Worm (Caenorhabditis elegans): ENCODE data around the gene ZK637.12.

The ZK637.12 gene

DNA sequence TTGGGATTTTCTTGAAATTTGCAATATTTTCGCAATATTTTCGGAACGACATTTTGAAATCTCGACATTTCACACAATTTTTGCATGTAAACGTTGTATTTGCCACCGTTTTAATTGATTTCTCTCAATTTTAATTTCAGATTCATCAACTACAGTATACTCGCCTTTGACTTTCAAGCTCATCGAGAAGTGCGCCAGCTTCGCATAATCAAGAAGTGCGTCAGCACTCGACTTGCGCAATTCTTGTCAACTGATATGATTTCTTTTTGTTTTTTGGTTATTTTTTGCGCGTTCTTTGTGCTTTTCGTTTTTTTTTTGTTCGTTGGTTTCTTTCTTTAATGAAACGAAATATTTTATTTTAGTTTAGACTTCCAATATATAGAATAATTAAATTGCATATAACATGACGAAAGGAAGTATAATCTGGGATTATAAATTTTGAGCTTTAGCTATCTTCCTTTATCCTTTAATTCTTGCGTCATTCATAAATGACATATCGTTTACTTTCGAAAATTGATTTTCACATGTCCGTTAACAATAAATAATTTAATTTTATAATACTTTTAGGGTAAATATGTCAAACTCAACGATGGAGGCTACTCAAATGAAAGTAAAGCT, 36.7 kb upstream of the ZK637.12 start, which contains the start of gene famh-136 (continued):
- TF ChIP-seq ama-1 (optimal IDR thresholded peaks at IDR 0.05) (no peak), ama-1 (GFP tag; optimal IDR thresholded peaks at IDR 0.05) (no peak), nhr-27 (tag; optimal IDR thresholded peaks at IDR 0.05) (no peak), Y53G8AR.9 (GFP tag; conservative IDR thresholded peaks at IDR 0.05) (peak; percentile 93), ceh-91 (GFP tag; IDR thresholded peaks at IDR 0.05) (peak; percentile 25; the same call in 1 of the 2 replicates), F57C9.4 (tag; optimal IDR thresholded peaks at IDR 0.05) (no peak), dox-1 (GFP tag; IDR thresholded peaks at IDR 0.05) (peak; percentile 85), tlf-1 (GFP tag; optimal IDR thresholded peaks at IDR 0.05) (peak; percentile 77), ceh-27 (GFP tag; optimal IDR thresholded peaks at IDR 0.05) (peak; percentile 20), let-607 (tag; optimal IDR thresholded peaks at IDR 0.05) (peak; percentile 39 to 76), somi-1 (GFP tag; optimal IDR thresholded peaks at IDR 0.05) (peak; percentile 66), rcor-1 (GFP tag; IDR thresholded peaks at IDR 0.05) (peak; percentile 72), K12H6.12 (tag; optimal IDR thresholded peaks at IDR 0.05) (peak; percentile 48), lin-35 (GFP tag; optimal IDR thresholded peaks at IDR 0.05) (peak in 2 of 3 experiments; percentile 9 to 83), T07F8.4 (tag; optimal IDR thresholded peaks at IDR 0.05) (peak; percentile 5), hlh-26 (GFP tag; conservative IDR thresholded peaks at IDR 0.05) (no peak), gei-17 (GFP tag; optimal IDR thresholded peaks at IDR 0.05) (peak; percentile 40), hrde-1 (tag; optimal IDR thresholded peaks at IDR 0.05; ENCODE audit: borderline replicate concordance) (no peak), T26A5.8 (tag; optimal IDR thresholded peaks at IDR 0.05) (no peak), madf-6 (GFP tag; IDR thresholded peaks at IDR 0.05) (peak; percentile 84), attf-5 (GFP tag; optimal IDR thresholded peaks at IDR 0.05) (peak; percentile 88), cebp-1 (GFP tag; IDR thresholded peaks at IDR 0.05) (peak; percentile 36; the same call in 1 of the 2 replicates), cebp-1 (tag; optimal IDR thresholded peaks at IDR 0.05) (peak; percentile 90), lin-54 (GFP tag; optimal IDR thresholded peaks at IDR 0.05) (peak; percentile 86), zim-3 (tag; optimal IDR thresholded peaks at IDR 0.05) (no peak), atf-7 (tag; optimal IDR thresholded peaks at IDR 0.05) (peak; percentile 31), egrh-3 (GFP tag; IDR thresholded peaks at IDR 0.05) (no peak), egl-44 (GFP tag; IDR thresholded peaks at IDR 0.05) (peak; percentile 76; the same call in 1 of the 2 replicates), sdz-38 (tag; optimal IDR thresholded peaks at IDR 0.05) (no peak), C17E4.6 (GFP tag; IDR thresholded peaks at IDR 0.05) (0 out of 2 replicates have a peak, but pooled peaks have one; percentile 26), nfya-1 (tag; optimal IDR thresholded peaks at IDR 0.05; ENCODE audit: borderline replicate concordance, insufficient read depth) (no peak), lag-1 (GFP tag; IDR thresholded peaks at IDR 0.05) (no peak), C06A6.2 (GFP tag; conservative IDR thresholded peaks at IDR 0.05) (0 out of 2 replicates have a peak, but pooled peaks have one; percentile 20), lin-40 (tag; optimal IDR thresholded peaks at IDR 0.05) (peak; percentile 90), ztf-6 (GFP tag; IDR thresholded peaks at IDR 0.05) (no peak), nhr-179 (tag; optimal IDR thresholded peaks at IDR 0.05) (no peak), nhr-120 (GFP tag; IDR thresholded peaks at IDR 0.05) (no peak), ztf-22 (GFP tag; optimal IDR thresholded peaks at IDR 0.05) (no peak), F10E7.11 (tag; optimal IDR thresholded peaks at IDR 0.05) (no peak), sptf-2 (GFP tag; optimal IDR thresholded peaks at IDR 0.05) (no peak), attf-6 (GFP tag; IDR thresholded peaks at IDR 0.05) (no peak), ZK185.1 (tag; optimal IDR thresholded peaks at IDR 0.05; ENCODE audit: poor library complexity, severe bottlenecking) (peak; percentile 46), B0035.1 (tag; optimal IDR thresholded peaks at IDR 0.05) (no peak), lsl-1 (GFP tag; optimal IDR thresholded peaks at IDR 0.05) (peak; percentile 68), snpc-3.4 (tag; optimal IDR thresholded peaks at IDR 0.05) (peak; percentile 24), unc-130 (GFP tag; optimal IDR thresholded peaks at IDR 0.05) (peak; percentile 4), egl-18 (GFP tag; IDR thresholded peaks at IDR 0.05) (no peak)
